Worm (Caenorhabditis elegans): Measurements from ENCODE around the gene fbxb-9.

fbxb-9 gene

ce11 chrIV:11183991-11184390 is 21.6 kb upstream of the fbxb-9 start, which contains the start of gene nuaf-3:
Gene nuaf-3 (plus strand): TSS chrIV:11184291.
- no peak for TF ChIP-seq ztf-29 (GFP tag; IDR thresholded peaks at IDR 0.05)
- no peak for TF ChIP-seq klf-2 (GFP tag; conservative IDR thresholded peaks at IDR 0.05)

ce11 chrIV:11183013-11183412 is 20.7 kb upstream of the fbxb-9 start, which contains the start of gene prx-14:
Gene prx-14 (plus strand): TSS chrIV:11183132.
- TF ChIP-seq ztf-29 (GFP tag; IDR thresholded peaks at IDR 0.05) = no peak
- no peak for TF ChIP-seq klf-2 (GFP tag; conservative IDR thresholded peaks at IDR 0.05)
- no peak for TF ChIP-seq tab-1 (GFP tag; IDR thresholded peaks at IDR 0.05)
- no peak for TF ChIP-seq flt-1 (GFP tag; IDR thresholded peaks at IDR 0.05)
- no peak for TF ChIP-seq ref-1 (GFP tag; conservative IDR thresholded peaks at IDR 0.05)
- no peak for TF ChIP-seq cog-1 (tag; optimal IDR thresholded peaks at IDR 0.05)
- TF ChIP-seq T22C8.4 (GFP tag; IDR thresholded peaks at IDR 0.05) = no peak
- TF ChIP-seq ztf-23 (GFP tag; IDR thresholded peaks at IDR 0.05) = no peak
- no peak for TF ChIP-seq med-1 (GFP tag; optimal IDR thresholded peaks at IDR 0.05; ENCODE audit: insufficient read depth)

- no peak for TF ChIP-seq ztf-29 (GFP tag; IDR thresholded peaks at IDR 0.05)
- no peak for TF ChIP-seq T22C8.4 (GFP tag; IDR thresholded peaks at IDR 0.05)
- no peak for TF ChIP-seq flt-1 (GFP tag; IDR thresholded peaks at IDR 0.05)
- TF ChIP-seq klf-2 (GFP tag; conservative IDR thresholded peaks at IDR 0.05) = no peak
- no peak for TF ChIP-seq cog-1 (tag; optimal IDR thresholded peaks at IDR 0.05)
- TF ChIP-seq ztf-23 (GFP tag; IDR thresholded peaks at IDR 0.05) = no peak
- no peak for TF ChIP-seq tab-1 (GFP tag; IDR thresholded peaks at IDR 0.05)
- no peak for TF ChIP-seq ref-1 (GFP tag; conservative IDR thresholded peaks at IDR 0.05)
- TF ChIP-seq med-1 (GFP tag; optimal IDR thresholded peaks at IDR 0.05; ENCODE audit: insufficient read depth) = no peak
Measured at ce11 chrIV:11180077-11180476, 17.7 kb upstream of the fbxb-9 start.

- TF ChIP-seq ztf-23 (GFP tag; IDR thresholded peaks at IDR 0.05) = peak; percentile 44; the same call in 1 of the 2 replicates
Measured at ce11 chrIV:11179123-11179740, 16.9 kb upstream of the fbxb-9 start, which contains the start of gene cpt-2. Gene cpt-2 (plus strand): TSS chrIV:11179645.

ce11 chrIV:11178495-11178894 is 16.1 kb upstream of the fbxb-9 start, which contains the start of gene C08F8.9:
Gene C08F8.9 (minus strand): TSS chrIV:11178595.
- no peak for TF ChIP-seq ref-1 (GFP tag; conservative IDR thresholded peaks at IDR 0.05)
- no peak for TF ChIP-seq flt-1 (GFP tag; IDR thresholded peaks at IDR 0.05)
- TF ChIP-seq klf-2 (GFP tag; conservative IDR thresholded peaks at IDR 0.05) = no peak
- TF ChIP-seq T22C8.4 (GFP tag; IDR thresholded peaks at IDR 0.05) = no peak
- no peak for TF ChIP-seq tab-1 (GFP tag; IDR thresholded peaks at IDR 0.05)
- no peak for TF ChIP-seq cog-1 (tag; optimal IDR thresholded peaks at IDR 0.05)
- no peak for TF ChIP-seq ztf-29 (GFP tag; IDR thresholded peaks at IDR 0.05)
- TF ChIP-seq ztf-23 (GFP tag; IDR thresholded peaks at IDR 0.05) = no peak
- TF ChIP-seq med-1 (GFP tag; optimal IDR thresholded peaks at IDR 0.05; ENCODE audit: insufficient read depth) = no peak

ce11 chrIV:11176967-11177366 is 14.6 kb upstream of the fbxb-9 start, which contains the start of gene rap-3:
Gene rap-3 (plus strand): TSS chrIV:11177267.
- TF ChIP-seq med-1 (GFP tag; optimal IDR thresholded peaks at IDR 0.05; ENCODE audit: insufficient read depth) (no peak), flt-1 (GFP tag; IDR thresholded peaks at IDR 0.05) (no peak), cog-1 (tag; optimal IDR thresholded peaks at IDR 0.05) (no peak), ztf-29 (GFP tag; IDR thresholded peaks at IDR 0.05) (no peak), tab-1 (GFP tag; IDR thresholded peaks at IDR 0.05) (no peak), ztf-23 (GFP tag; IDR thresholded peaks at IDR 0.05) (no peak), T22C8.4 (GFP tag; IDR thresholded peaks at IDR 0.05) (no peak), ref-1 (GFP tag; conservative IDR thresholded peaks at IDR 0.05) (no peak), klf-2 (GFP tag; conservative IDR thresholded peaks at IDR 0.05) (no peak)

- no peak for TF ChIP-seq flt-1 (GFP tag; IDR thresholded peaks at IDR 0.05)
- no peak for TF ChIP-seq T22C8.4 (GFP tag; IDR thresholded peaks at IDR 0.05)
- TF ChIP-seq cog-1 (tag; optimal IDR thresholded peaks at IDR 0.05) = no peak
- no peak for TF ChIP-seq ztf-23 (GFP tag; IDR thresholded peaks at IDR 0.05)
- no peak for TF ChIP-seq klf-2 (GFP tag; conservative IDR thresholded peaks at IDR 0.05)
- no peak for TF ChIP-seq tab-1 (GFP tag; IDR thresholded peaks at IDR 0.05)
- no peak for TF ChIP-seq med-1 (GFP tag; optimal IDR thresholded peaks at IDR 0.05; ENCODE audit: insufficient read depth)
- no peak for TF ChIP-seq ref-1 (GFP tag; conservative IDR thresholded peaks at IDR 0.05)
- TF ChIP-seq ztf-29 (GFP tag; IDR thresholded peaks at IDR 0.05) = no peak
Measured at ce11 chrIV:11174772-11175171, 12.4 kb upstream of the fbxb-9 start.

ce11 chrIV:11169652-11170051 is 7.3 kb upstream of the fbxb-9 start, which contains the start of gene nhr-67:
Gene nhr-67 (plus strand): TSS chrIV:11169748.
- no peak for TF ChIP-seq klf-2 (GFP tag; conservative IDR thresholded peaks at IDR 0.05)
- TF ChIP-seq med-1 (GFP tag; optimal IDR thresholded peaks at IDR 0.05; ENCODE audit: insufficient read depth) = no peak
- no peak for TF ChIP-seq T22C8.4 (GFP tag; IDR thresholded peaks at IDR 0.05)
- TF ChIP-seq flt-1 (GFP tag; IDR thresholded peaks at IDR 0.05) = no peak
- no peak for TF ChIP-seq cog-1 (tag; optimal IDR thresholded peaks at IDR 0.05)
- no peak for TF ChIP-seq ztf-23 (GFP tag; IDR thresholded peaks at IDR 0.05)

- TF ChIP-seq ref-1 (GFP tag; conservative IDR thresholded peaks at IDR 0.05) = no peak
- TF ChIP-seq tab-1 (GFP tag; IDR thresholded peaks at IDR 0.05) = no peak
- no peak for TF ChIP-seq cog-1 (tag; optimal IDR thresholded peaks at IDR 0.05)
- no peak for TF ChIP-seq klf-2 (GFP tag; conservative IDR thresholded peaks at IDR 0.05)
- TF ChIP-seq flt-1 (GFP tag; IDR thresholded peaks at IDR 0.05) = no peak
- TF ChIP-seq ztf-29 (GFP tag; IDR thresholded peaks at IDR 0.05) = no peak
- TF ChIP-seq med-1 (GFP tag; optimal IDR thresholded peaks at IDR 0.05; ENCODE audit: insufficient read depth) = no peak
- TF ChIP-seq ztf-23 (GFP tag; IDR thresholded peaks at IDR 0.05) = no peak
- no peak for TF ChIP-seq T22C8.4 (GFP tag; IDR thresholded peaks at IDR 0.05)
Measured at ce11 chrIV:11164831-11165230, 2.5 kb upstream of the fbxb-9 start, which contains the start of gene C08F8.6. Gene C08F8.6 (minus strand): TSS chrIV:11164931.

- no peak for TF ChIP-seq ztf-29 (GFP tag; IDR thresholded peaks at IDR 0.05)
- TF ChIP-seq tab-1 (GFP tag; IDR thresholded peaks at IDR 0.05) = no peak
- TF ChIP-seq ztf-23 (GFP tag; IDR thresholded peaks at IDR 0.05) = no peak
- no peak for TF ChIP-seq flt-1 (GFP tag; IDR thresholded peaks at IDR 0.05)
- no peak for TF ChIP-seq med-1 (GFP tag; optimal IDR thresholded peaks at IDR 0.05; ENCODE audit: insufficient read depth)
- no peak for TF ChIP-seq ref-1 (GFP tag; conservative IDR thresholded peaks at IDR 0.05)
- no peak for TF ChIP-seq T22C8.4 (GFP tag; IDR thresholded peaks at IDR 0.05)
- no peak for TF ChIP-seq cog-1 (tag; optimal IDR thresholded peaks at IDR 0.05)
- TF ChIP-seq klf-2 (GFP tag; conservative IDR thresholded peaks at IDR 0.05) = no peak
Measured at ce11 chrIV:11160707-11161106, 1.6 kb downstream of the fbxb-9 start, which contains the start of gene C08F8.15. Gene C08F8.15 (minus strand): TSS chrIV:11160807.

Measured in whole organism, midembryonic.